Fruit fly (Drosophila melanogaster): ENCODE measurements around the gene CG2701.

CG2701 gene

dm6 chrX:2738663-2739062, 18.5 kb upstream of the CG2701 start, which contains the start of gene crm (continued):
- no peak for TF ChIP-seq nerfin-2 (GFP tag; IDR thresholded peaks at IDR 0.05; ENCODE audit: partially characterized antibody)
- peak; percentile 4 for TF ChIP-seq Dp (GFP tag; optimal IDR thresholded peaks at IDR 0.05)
- TF ChIP-seq Lhr (GFP tag; optimal IDR thresholded peaks at IDR 0.05): no peak
- no peak for TF ChIP-seq Abd-B (GFP tag; optimal IDR thresholded peaks at IDR 0.05)
- TF ChIP-seq dmrt99B (tag; optimal IDR thresholded peaks at IDR 0.05): no peak
- no peak for TF ChIP-seq HLH4C (GFP tag; IDR thresholded peaks at IDR 0.05; ENCODE audit: partially characterized antibody)
- TF ChIP-seq Scr (GFP tag; IDR thresholded peaks at IDR 0.05; ENCODE audit: partially characterized antibody): no peak
- TF ChIP-seq CG9932 (GFP tag; IDR thresholded peaks at IDR 0.05): no peak

- TF ChIP-seq danr (GFP tag; IDR thresholded peaks at IDR 0.05): 0 out of 2 replicates have a peak, but pooled peaks have one; percentile 47
- peak; percentile 34 for TF ChIP-seq nom (GFP tag; optimal IDR thresholded peaks at IDR 0.05)
- TF ChIP-seq Kr (GFP tag; optimal IDR thresholded peaks at IDR 0.05): no peak
- peak; percentile 22 for TF ChIP-seq HHEX (GFP tag; optimal IDR thresholded peaks at IDR 0.05)
- TF ChIP-seq CG6272 (GFP tag; IDR thresholded peaks at IDR 0.05): peak; percentile 51; the same call in 1 of the 2 replicates
- peak; percentile 54 for TF ChIP-seq Ssrp (tag; optimal IDR thresholded peaks at IDR 0.05)
- TF ChIP-seq unc-4 (GFP tag; IDR thresholded peaks at IDR 0.05; ENCODE audit: partially characterized antibody): no peak
- TF ChIP-seq chn (GFP tag; optimal IDR thresholded peaks at IDR 0.05): peak; percentile 25
- no peak for TF ChIP-seq onecut (GFP tag; IDR thresholded peaks at IDR 0.05)
- peak; percentile 15 for TF ChIP-seq CG6683 (GFP tag; optimal IDR thresholded peaks at IDR 0.05)
- peak; percentile 52 for TF ChIP-seq CG30020 (tag; optimal IDR thresholded peaks at IDR 0.05)
- 0 out of 2 replicates have a peak, but pooled peaks have one; percentile 27 for TF ChIP-seq Doc2 (GFP tag; IDR thresholded peaks at IDR 0.05)
- no peak for TF ChIP-seq CG6854 (GFP tag; optimal IDR thresholded peaks at IDR 0.05)
- peak; percentile 47 for TF ChIP-seq Usf (GFP tag; optimal IDR thresholded peaks at IDR 0.05)
- TF ChIP-seq Xbp1 (GFP tag; optimal IDR thresholded peaks at IDR 0.05): peak; percentile 70
- peak; percentile 76 for TF ChIP-seq YL-1 (GFP tag; optimal IDR thresholded peaks at IDR 0.05)
- TF ChIP-seq cwo (GFP tag; optimal IDR thresholded peaks at IDR 0.05): peak; percentile 43
- TF ChIP-seq Six4 (GFP tag; optimal IDR thresholded peaks at IDR 0.05): peak; percentile 13
- peak; percentile 56 for TF ChIP-seq pzg (GFP tag; optimal IDR thresholded peaks at IDR 0.05)
- TF ChIP-seq BEAF-32 (GFP tag; optimal IDR thresholded peaks at IDR 0.05): peak; percentile 52
- peak; percentile 45 for TF ChIP-seq cato (GFP tag; optimal IDR thresholded peaks at IDR 0.05; ENCODE audit: borderline replicate concordance)
- TF ChIP-seq kay (GFP tag; optimal IDR thresholded peaks at IDR 0.05): no peak
- peak; percentile 28 for TF ChIP-seq CG34376 (GFP tag; optimal IDR thresholded peaks at IDR 0.05)
- peak; percentile 62 for TF ChIP-seq Ets65A (GFP tag)
- TF ChIP-seq CG14050 (GFP tag; IDR thresholded peaks at IDR 0.05): peak; percentile 22; the same call in 2 of the 3 replicates
- TF ChIP-seq stwl (tag; optimal IDR thresholded peaks at IDR 0.05): peak; percentile 14
- TF ChIP-seq Dbx (GFP tag; IDR thresholded peaks at IDR 0.05): 0 out of 3 replicates have a peak, but pooled peaks have one; percentile 47
- peak; percentile 79 for TF ChIP-seq sug (tag; optimal IDR thresholded peaks at IDR 0.05)
- peak; percentile 79 for TF ChIP-seq dm (GFP tag; optimal IDR thresholded peaks at IDR 0.05)
- peak; percentile 50 for TF ChIP-seq CG4617 (GFP tag; optimal IDR thresholded peaks at IDR 0.05; ENCODE audit: borderline replicate concordance)
- peak; percentile 61 for TF ChIP-seq CG17829 (tag; optimal IDR thresholded peaks at IDR 0.05)
- TF ChIP-seq CG2116 (GFP tag; optimal IDR thresholded peaks at IDR 0.05): peak; percentile 55
- TF ChIP-seq sc (optimal IDR thresholded peaks at IDR 0.05): no peak
- no peak for TF ChIP-seq sc (GFP tag; optimal IDR thresholded peaks at IDR 0.05)
- peak; percentile 68 for TF ChIP-seq HmgZ (tag; optimal IDR thresholded peaks at IDR 0.05)
- peak; percentile 71 for TF ChIP-seq Ptx1 (GFP tag; IDR thresholded peaks at IDR 0.05)
- TF ChIP-seq mam (GFP tag; optimal IDR thresholded peaks at IDR 0.05): no peak
- TF ChIP-seq Med (GFP tag): peak; percentile 62
- TF ChIP-seq HLH54F (GFP tag; optimal IDR thresholded peaks at IDR 0.05): peak; percentile 37
- no peak for TF ChIP-seq pan (optimal IDR thresholded peaks at IDR 0.05)
- TF ChIP-seq pan (GFP tag; optimal IDR thresholded peaks at IDR 0.05 in 1 of 2, IDR thresholded peaks at IDR 0.05 in 1 of 2): peak in 1 of 2 experiments; percentile 35
These were observed 12.0 kb upstream of the CG2701 start, which contains the start of the genes ttm50 and CG2712 for dm6 chrX:2732127-2732526. Gene ttm50, minus strand, starts transcription at chrX:2732190. Gene CG2712, plus strand, starts transcription at chrX:2732469.

Data from whole organism, embryonic.